Worm (Caenorhabditis elegans) whole organism, late embryonic: ENCODE measurements around the gene srh-142.

Source experiments
- K09A11.1 ChIP-seq: sonication (generic microtip); optimal IDR thresholded peaks from 2 replicates; lab custom pipeline; 2017; ENCODE audit warnings: antibody characterized with exemption, mild to moderate bottlenecking, missing genetic modification characterization, missing compliant biosample characterization; ENCODE audit not compliant: insufficient read depth
- T23F11.4 ChIP-seq: fragments of 200-800 bp; sonication (Bioruptor generic); optimal IDR thresholded peaks from 2 replicates; lab custom pipeline; 2018; ENCODE audit warnings: mild to moderate bottlenecking, missing genetic modification characterization, missing compliant biosample characterization
- Y22D7AL.16 ChIP-seq: sonication (generic microtip); optimal IDR thresholded peaks from 2 replicates; lab custom pipeline; 2016; ENCODE audit warnings: missing genetic modification characterization, missing compliant biosample characterization
- ahr-1 ChIP-seq: sonication (generic microtip); optimal IDR thresholded peaks from 2 replicates; lab custom pipeline; 2016; ENCODE audit warnings: missing genetic modification characterization, missing compliant biosample characterization
- ceh-14 ChIP-seq: sonication (generic microtip); optimal IDR thresholded peaks from 2 replicates; lab custom pipeline; 2016; ENCODE audit warnings: missing genotype, missing genetic modification characterization, missing compliant biosample characterization
- ceh-2 ChIP-seq: sonication (generic microtip); optimal IDR thresholded peaks from 2 replicates; lab custom pipeline; 2016; ENCODE audit warnings: missing genotype, missing genetic modification characterization, missing compliant biosample characterization
- ceh-22 ChIP-seq: sonication (generic microtip); optimal IDR thresholded peaks from 2 replicates; lab custom pipeline; 2017; ENCODE audit warnings: missing biosample characterization, missing genetic modification characterization
- ceh-30 ChIP-seq: fragments of 150-350 bp; optimal IDR thresholded peaks from 2 replicates; lab custom pipeline; 2014; ENCODE audit warnings: missing biosample characterization, missing genetic modification characterization
- ceh-31 ChIP-seq: sonication (generic microtip); optimal IDR thresholded peaks from 2 replicates; lab custom pipeline; 2016; ENCODE audit warnings: missing genetic modification characterization, missing compliant biosample characterization
- dmd-4 ChIP-seq: sonication (generic microtip); optimal IDR thresholded peaks from 2 replicates; lab custom pipeline; 2016; ENCODE audit warnings: borderline replicate concordance, missing genetic modification characterization, missing compliant biosample characterization
- elt-2 ChIP-seq: sonication (generic microtip); optimal IDR thresholded peaks from 2 replicates; lab custom pipeline; 2016; ENCODE audit warnings: missing genetic modification reagents, missing genetic modification characterization, missing compliant biosample characterization
- fkh-10 ChIP-seq: fragments of 150-350 bp; optimal IDR thresholded peaks from 2 replicates; lab custom pipeline; 2014; ENCODE audit warnings: missing biosample characterization, missing genetic modification reagents, missing genetic modification characterization
- gmeb-2 ChIP-seq: sonication (generic microtip); optimal IDR thresholded peaks from 2 replicates; lab custom pipeline; 2016; ENCODE audit warnings: missing genetic modification characterization, inconsistent platforms, missing compliant biosample characterization
- hlh-15 ChIP-seq: sonication (generic microtip); optimal IDR thresholded peaks from 2 replicates; lab custom pipeline; 2016; ENCODE audit warnings: missing genetic modification characterization, missing compliant biosample characterization
- hlh-30 ChIP-seq: sonication (generic microtip); optimal IDR thresholded peaks from 2 replicates; lab custom pipeline; 2017; ENCODE audit warnings: antibody characterized with exemption, missing genetic modification characterization, missing compliant biosample characterization; ENCODE audit not compliant: insufficient read depth
- madf-2 ChIP-seq: sonication (generic microtip); optimal IDR thresholded peaks from 2 replicates; lab custom pipeline; 2017; ENCODE audit warnings: missing genetic modification characterization, missing compliant biosample characterization
- mec-3 ChIP-seq: sonication (generic microtip); optimal IDR thresholded peaks from 2 replicates; lab custom pipeline; 2016; ENCODE audit warnings: borderline replicate concordance, missing genetic modification characterization, missing compliant biosample characterization
- nfya-1 ChIP-seq: sonication (generic microtip); optimal IDR thresholded peaks from 2 replicates; lab custom pipeline; 2017; ENCODE audit warnings: missing genetic modification characterization, mild to moderate bottlenecking, missing compliant biosample characterization, antibody characterized with exemption, moderate library complexity
- nhr-11 ChIP-seq: fragments of 150-350 bp; optimal IDR thresholded peaks from 2 replicates; lab custom pipeline; 2014; ENCODE audit warnings: missing biosample characterization, missing genetic modification characterization
- odd-2 ChIP-seq: sonication (generic microtip); optimal IDR thresholded peaks from 2 replicates; lab custom pipeline; 2017; ENCODE audit warnings: antibody characterized with exemption, mild to moderate bottlenecking, missing genetic modification characterization, missing compliant biosample characterization
- pag-3 ChIP-seq: sonication (generic microtip); optimal IDR thresholded peaks from 2 replicates; lab custom pipeline; 2016; ENCODE audit warnings: missing compliant biosample characterization, missing genetic modification characterization, borderline replicate concordance
- pat-9 ChIP-seq: fragments of 200-800 bp; sonication (Bioruptor generic); optimal IDR thresholded peaks from 2 replicates; lab custom pipeline; 2018; ENCODE audit warnings: mild to moderate bottlenecking, missing genetic modification characterization, moderate library complexity, missing compliant biosample characterization
- pha-2 ChIP-seq: sonication (generic microtip); optimal IDR thresholded peaks from 2 replicates; lab custom pipeline; 2017; ENCODE audit warnings: mild to moderate bottlenecking, missing genetic modification characterization, missing compliant biosample characterization
- pha-4 ChIP-seq: fragments of 150-350 bp; optimal IDR thresholded peaks from 2 replicates; lab custom pipeline; 2018; ENCODE audit warnings: missing biosample characterization, missing genetic modification reagents, missing genetic modification characterization
- pqm-1 ChIP-seq: sonication (generic microtip); optimal IDR thresholded peaks from 2 replicates; lab custom pipeline; 2016; ENCODE audit warnings: missing genetic modification characterization, missing compliant biosample characterization
- ref-2 ChIP-seq: sonication (generic microtip); optimal IDR thresholded peaks from 2 replicates; lab custom pipeline; 2016; ENCODE audit warnings: missing genetic modification characterization, missing compliant biosample characterization
- rnt-1 ChIP-seq: sonication (generic microtip); optimal IDR thresholded peaks from 2 replicates; lab custom pipeline; 2016; ENCODE audit warnings: missing genetic modification characterization, missing compliant biosample characterization
- sdc-2 ChIP-seq: sonication (generic microtip); optimal IDR thresholded peaks from 2 replicates; lab custom pipeline; 2016; ENCODE audit warnings: missing genotype, missing genetic modification characterization, missing compliant biosample characterization
- sox-2 ChIP-seq: fragments of 200-800 bp; sonication (Bioruptor generic); IDR thresholded peaks from 2 replicates; pipeline ENCODE4 v1.3.6; 2022; ENCODE audit warnings: missing genetic modification reagents, missing genetic modification characterization, missing compliant biosample characterization
- sox-4 ChIP-seq: sonication (generic microtip); optimal IDR thresholded peaks from 2 replicates; lab custom pipeline; 2017; ENCODE audit warnings: mild to moderate bottlenecking, missing genetic modification characterization, inconsistent platforms, missing compliant biosample characterization
- tbx-2 ChIP-seq: sonication (generic microtip); optimal IDR thresholded peaks from 2 replicates; lab custom pipeline; 2016; ENCODE audit warnings: missing genetic modification characterization, missing compliant biosample characterization
- tbx-7 ChIP-seq: sonication (generic microtip); optimal IDR thresholded peaks from 2 replicates; lab custom pipeline; 2016; ENCODE audit warnings: missing genotype, missing genetic modification characterization, missing compliant biosample characterization
- unc-42 ChIP-seq: sonication (generic microtip); optimal IDR thresholded peaks from 2 replicates; lab custom pipeline; 2016; ENCODE audit warnings: missing genotype, missing genetic modification characterization, missing compliant biosample characterization
- zip-5 ChIP-seq: sonication (generic microtip); optimal IDR thresholded peaks from 2 replicates; lab custom pipeline; 2016; ENCODE audit warnings: missing genetic modification characterization, missing compliant biosample characterization

Gene srh-142

DNA sequence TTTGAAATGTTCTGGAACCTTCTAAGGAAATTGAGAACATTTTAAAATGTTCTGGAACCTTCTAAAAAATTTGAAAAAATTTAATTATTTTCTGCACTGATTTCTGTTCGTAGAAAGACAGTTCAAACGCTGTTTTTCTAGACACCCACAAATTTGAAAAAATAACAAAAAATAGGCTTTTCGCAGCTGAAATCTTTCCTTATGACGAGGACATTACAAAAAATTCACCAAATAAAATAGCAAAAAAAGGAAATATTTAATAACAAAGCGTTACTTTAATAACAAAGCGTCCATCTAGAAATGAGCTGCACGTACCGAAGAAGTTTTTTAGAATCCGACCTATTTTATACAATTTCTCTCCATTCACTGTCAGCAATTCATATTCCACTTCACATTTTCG is 17.1 kb downstream of the srh-142 start, which contains the start of gene srh-141:
srh-141 (plus strand) TSS at position 301 of the 400 bp plus-strand sequence.
- TF ChIP-seq gmeb-2 (tag; lab: Kevin White, UChicago) = no peak
- no peak for TF ChIP-seq K09A11.1 (tag; lab: Kevin White, UChicago)
- no peak for TF ChIP-seq pha-2 (tag; lab: Kevin White, UChicago)
- TF ChIP-seq rnt-1 (tag; lab: Kevin White, UChicago) = no peak
- no peak for TF ChIP-seq elt-2 (tag; lab: Kevin White, UChicago)
- no peak for TF ChIP-seq ceh-2 (tag; lab: Kevin White, UChicago)

- no peak for TF ChIP-seq rnt-1 (tag; lab: Kevin White, UChicago)
Measured at ce11 chrV:16437546-16437945, 23.2 kb downstream of the srh-142 start, which contains the start of gene F26D2.15. Gene F26D2.15, plus strand, starts transcription at chrV:16437846.

ce11 chrV:16435510-16435909 is 25.3 kb downstream of the srh-142 start, which contains the start of the genes F26D2.13 and F26D2.14:
Gene F26D2.13, minus strand, starts transcription at chrV:16435610.
Gene F26D2.14, plus strand, starts transcription at chrV:16435855.
- TF ChIP-seq sdc-2 (tag; lab: Kevin White, UChicago) (no peak), ref-2 (tag; lab: Kevin White, UChicago) (no peak), nfya-1 (tag; lab: Kevin White, UChicago) (no peak), dmd-4 (tag; lab: Kevin White, UChicago) (no peak), hlh-15 (tag; lab: Kevin White, UChicago) (no peak), tbx-2 (tag; lab: Kevin White, UChicago) (no peak), Y22D7AL.16 (no peak), unc-42 (tag; lab: Kevin White, UChicago) (no peak), pat-9 (tag; lab: Kevin White, UChicago) (no peak), pha-2 (tag; lab: Kevin White, UChicago) (no peak), K09A11.1 (tag; lab: Kevin White, UChicago) (no peak), nhr-11 (tag; lab: Kevin White, UChicago) (no peak), ceh-22 (tag; lab: Kevin White, UChicago) (no peak), pqm-1 (tag; lab: Kevin White, UChicago) (no peak), odd-2 (tag; lab: Kevin White, UChicago) (no peak), hlh-30 (tag; lab: Kevin White, UChicago) (no peak)

ce11 chrV:16433471-16433870 is 27.3 kb downstream of the srh-142 start, which contains the start of gene clec-234:
Gene clec-234, minus strand, starts transcription at chrV:16433571.
- TF ChIP-seq ceh-14 (no peak), tbx-2 (tag; lab: Kevin White, UChicago) (no peak), madf-2 (tag; lab: Kevin White, UChicago) (no peak), sox-4 (no peak), ceh-2 (tag; lab: Kevin White, UChicago) (no peak), nfya-1 (tag; lab: Kevin White, UChicago) (no peak), tbx-7 (tag; lab: Kevin White, UChicago) (no peak), pag-3 (tag; lab: Kevin White, UChicago) (no peak), ceh-30 (no peak), nhr-11 (tag; lab: Kevin White, UChicago) (no peak), T23F11.4 (GFP tag; lab: Kevin White, UChicago) (no peak), unc-42 (tag; lab: Kevin White, UChicago) (no peak), ahr-1 (tag; lab: Kevin White, UChicago) (no peak), ceh-31 (tag; lab: Kevin White, UChicago) (no peak), dmd-4 (tag; lab: Kevin White, UChicago) (no peak), mec-3 (no peak), sox-2 (GFP tag; lab: Robert Waterston, UW) (no peak), pha-4 (no peak)

DNA sequence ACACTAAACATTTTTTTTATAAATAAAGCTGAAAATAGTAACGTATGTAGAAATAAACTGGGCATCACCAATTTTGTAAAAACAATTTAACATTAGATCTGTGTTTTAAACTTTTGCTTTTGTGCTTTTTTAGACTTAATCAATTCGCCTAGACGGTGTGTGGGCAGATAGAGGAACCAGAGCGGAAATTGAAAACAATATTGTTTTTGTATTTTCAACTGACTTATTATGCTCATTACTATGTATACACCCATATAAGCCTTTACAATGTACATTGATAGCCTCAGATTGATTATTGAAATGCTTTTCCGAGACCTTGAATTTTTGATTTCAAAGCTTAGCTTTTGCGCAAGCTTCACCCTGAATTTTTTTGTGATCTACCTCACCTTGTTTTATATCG is 30.8 kb downstream of the srh-142 start, which contains the start of gene str-73:
str-73 (plus strand) TSS at position 301 of the 400 bp plus-strand sequence.
- TF ChIP-seq pat-9 (tag; lab: Kevin White, UChicago) (no peak), hlh-15 (tag; lab: Kevin White, UChicago) (no peak), fkh-10 (GFP tag; lab: Kevin White, UChicago) (no peak), zip-5 (tag; lab: Kevin White, UChicago) (no peak)
